Worm (Caenorhabditis elegans) whole organism, young adult: ENCODE results near the gene Y48E1C.2.
A peak's percentile ranks its signal among the peaks of the same experiment; 100 is the strongest.

Source experiments
- B0336.3 ChIP-seq: fragments of 200-800 bp; sonication (Bioruptor generic); IDR thresholded peaks from 2 replicates; pipeline ENCODE4 v1.3.6; 2022; ENCODE audit warnings: missing genetic modification characterization, missing compliant biosample characterization
- C17E4.6 ChIP-seq: fragments of 200-800 bp; sonication (Bioruptor generic); IDR thresholded peaks from 2 replicates; pipeline ENCODE4 v1.3.6; 2022; ENCODE audit warnings: missing genetic modification reagents, missing genetic modification characterization, missing compliant biosample characterization
- D2030.7 ChIP-seq: fragments of 200-800 bp; sonication (Bioruptor generic); IDR thresholded peaks from 2 replicates; pipeline ENCODE4 v1.3.6; 2022; ENCODE audit warnings: missing genetic modification reagents, missing genetic modification characterization, missing compliant biosample characterization
- F23B12.7 ChIP-seq: sonication (generic microtip); optimal IDR thresholded peaks from 2 replicates; lab custom pipeline; 2017; ENCODE audit warnings: missing genetic modification characterization, mild to moderate bottlenecking, missing compliant biosample characterization, antibody characterized with exemption, moderate library complexity; ENCODE audit not compliant: insufficient read depth
- F33H1.4 ChIP-seq: fragments of 200-800 bp; sonication (Bioruptor generic); IDR thresholded peaks from 2 replicates; pipeline ENCODE4 v1.3.6; 2022; ENCODE audit warnings: missing genetic modification reagents, missing genetic modification characterization, missing compliant biosample characterization
- F49E8.2 ChIP-seq: sonication (generic microtip); optimal IDR thresholded peaks from 3 replicates; lab custom pipeline; 2017; ENCODE audit warnings: missing genetic modification characterization, mild to moderate bottlenecking, missing compliant biosample characterization, antibody characterized with exemption, moderate library complexity; ENCODE audit not compliant: insufficient read depth
- F55B11.4 ChIP-seq: sonication (generic microtip); optimal IDR thresholded peaks from 2 replicates; lab custom pipeline; 2016; ENCODE audit warnings: missing compliant biosample characterization, missing genetic modification characterization, borderline replicate concordance; ENCODE audit not compliant: insufficient read depth
- K11D2.4 ChIP-seq: fragments of 200-800 bp; sonication (Bioruptor generic); IDR thresholded peaks from 2 replicates; pipeline ENCODE4 v1.3.6; 2022; ENCODE audit warnings: missing genetic modification reagents, missing genetic modification characterization, missing compliant biosample characterization
- Y79H2A.3 ChIP-seq: fragments of 200-800 bp; sonication (Bioruptor generic); conservative IDR thresholded peaks from 2 replicates; pipeline ENCODE4 v1.3.6; 2022; ENCODE audit warnings: missing genetic modification reagents, missing genetic modification characterization, missing compliant biosample characterization
- akir-1 ChIP-seq: fragments of 200-800 bp; sonication (Bioruptor generic); optimal IDR thresholded peaks from 2 replicates; lab custom pipeline; 2018; ENCODE audit warnings: mild to moderate bottlenecking, missing genetic modification characterization, moderate library complexity, missing compliant biosample characterization
- atf-7 ChIP-seq: sonication (generic microtip); optimal IDR thresholded peaks from 2 replicates; lab custom pipeline; 2017; ENCODE audit warnings: mild to moderate bottlenecking, missing genetic modification characterization, missing compliant biosample characterization
- attf-3 ChIP-seq: fragments of 200-800 bp; sonication (Bioruptor generic); conservative IDR thresholded peaks from 2 replicates; pipeline ENCODE4 v1.3.6; 2022; ENCODE audit warnings: missing genetic modification reagents, missing genetic modification characterization, missing compliant biosample characterization
- ccch-3 ChIP-seq: fragments of 200-800 bp; sonication (Bioruptor generic); optimal IDR thresholded peaks from 2 replicates; lab custom pipeline; 2018; ENCODE audit warnings: mild to moderate bottlenecking, missing genetic modification characterization, missing compliant biosample characterization
- cebp-2 ChIP-seq: fragments of 200-800 bp; sonication (Bioruptor generic); IDR thresholded peaks from 2 replicates; pipeline ENCODE4 v1.3.6; 2022; ENCODE audit warnings: missing genetic modification characterization, missing compliant biosample characterization
- ceh-40 ChIP-seq: fragments of 200-800 bp; sonication (Bioruptor generic); IDR thresholded peaks from 2 replicates; pipeline ENCODE4 v1.3.6; 2022; ENCODE audit warnings: missing genetic modification characterization, missing compliant biosample characterization
- ceh-58 ChIP-seq: fragments of 200-800 bp; sonication (Bioruptor generic); IDR thresholded peaks from 2 replicates; pipeline ENCODE4 v1.3.6; 2022; ENCODE audit warnings: missing genetic modification characterization, missing compliant biosample characterization
- ceh-91 ChIP-seq: fragments of 200-800 bp; sonication (Bioruptor generic); IDR thresholded peaks from 2 replicates; pipeline ENCODE4 v1.3.6; 2022; ENCODE audit warnings: missing genetic modification reagents, missing genetic modification characterization, missing compliant biosample characterization
- chd-7 ChIP-seq: sonication (generic microtip); optimal IDR thresholded peaks from 2 replicates; lab custom pipeline; 2016; ENCODE audit warnings: mild to moderate bottlenecking, missing genetic modification characterization, moderate library complexity, missing compliant biosample characterization
- die-1 ChIP-seq: sonication (generic microtip); optimal IDR thresholded peaks from 2 replicates; lab custom pipeline; 2016; ENCODE audit warnings: missing genotype, mild to moderate bottlenecking, missing genetic modification characterization, missing compliant biosample characterization
- dpff-1 ChIP-seq: sonication (generic microtip); optimal IDR thresholded peaks from 2 replicates; lab custom pipeline; 2017; ENCODE audit warnings: mild to moderate bottlenecking, missing genetic modification characterization, missing compliant biosample characterization
- efl-1 ChIP-seq: fragments of 150-350 bp; optimal IDR thresholded peaks from 2 replicates; lab custom pipeline; 2014; ENCODE audit warnings: missing biosample characterization, missing genetic modification reagents, missing genetic modification characterization
- egrh-3 ChIP-seq: fragments of 200-800 bp; sonication (Bioruptor generic); IDR thresholded peaks from 2 replicates; pipeline ENCODE4 v1.3.6; 2022; ENCODE audit warnings: missing genetic modification reagents, missing genetic modification characterization, missing compliant biosample characterization
- ets-4 ChIP-seq: fragments of 200-800 bp; sonication (Bioruptor generic); optimal IDR thresholded peaks from 2 replicates; lab custom pipeline; 2018; ENCODE audit warnings: mild to moderate bottlenecking, missing genetic modification characterization, missing compliant biosample characterization
- him-1 ChIP-seq: sonication (generic microtip); optimal IDR thresholded peaks from 2 replicates; lab custom pipeline; 2016; ENCODE audit warnings: missing genotype, missing genetic modification reagents, missing genetic modification characterization, missing compliant biosample characterization
- hlh-12 ChIP-seq: sonication (generic microtip); optimal IDR thresholded peaks from 2 replicates; lab custom pipeline; 2016; ENCODE audit warnings: missing genetic modification characterization, missing compliant biosample characterization
- hlh-26 ChIP-seq: fragments of 200-800 bp; sonication (Bioruptor generic); conservative IDR thresholded peaks from 2 replicates; pipeline ENCODE4 v1.3.6; 2022; ENCODE audit warnings: missing genetic modification reagents, missing genetic modification characterization, missing compliant biosample characterization
- lag-1 ChIP-seq: fragments of 200-800 bp; sonication (Bioruptor generic); IDR thresholded peaks from 2 replicates; pipeline ENCODE4 v1.3.6; 2022; ENCODE audit warnings: missing genetic modification reagents, missing genetic modification characterization, missing compliant biosample characterization
- let-526 ChIP-seq: fragments of 200-800 bp; sonication (Bioruptor generic); IDR thresholded peaks from 2 replicates; pipeline ENCODE4 v1.3.6; 2022; ENCODE audit warnings: missing genetic modification reagents, missing genetic modification characterization, missing compliant biosample characterization
- let-607 ChIP-seq, 2 experiments: fragments of 200-800 bp in 1 of 2; sonication (Bioruptor generic) in 1 of 2; sonication (generic microtip) in 1 of 2; optimal IDR thresholded peaks; 2 replicates each; lab custom pipeline; 2016 to 2018; ENCODE audit warnings: mild to moderate bottlenecking in 2 of 2, missing compliant biosample characterization in 2 of 2, missing genetic modification characterization in 2 of 2, moderate library complexity in 2 of 2, missing genotype in 1 of 2
- lin-35 ChIP-seq, 3 experiments: fragments of 150-350 bp in 2 of 3; sonication (generic microtip) in 1 of 3; optimal IDR thresholded peaks; 2 replicates each; lab custom pipeline; 2014 to 2018; ENCODE audit warnings: missing biosample characterization in 3 of 3, missing genetic modification characterization in 3 of 3, missing genetic modification reagents in 3 of 3
- lin-40 ChIP-seq: sonication (generic microtip); optimal IDR thresholded peaks from 2 replicates; lab custom pipeline; 2016; ENCODE audit warnings: missing genetic modification characterization, mild to moderate bottlenecking, missing compliant biosample characterization, missing genotype, missing genetic modification reagents
- mcd-1 ChIP-seq: fragments of 200-800 bp; sonication (Bioruptor generic); IDR thresholded peaks from 2 replicates; pipeline ENCODE4 v1.3.6; 2022; ENCODE audit warnings: missing genetic modification reagents, missing genetic modification characterization, missing compliant biosample characterization
- mes-4 ChIP-seq: sonication (generic microtip); optimal IDR thresholded peaks from 2 replicates; lab custom pipeline; 2016; ENCODE audit warnings: missing genotype, missing genetic modification characterization, missing compliant biosample characterization
- mxl-1 ChIP-seq: sonication (generic microtip); optimal IDR thresholded peaks from 2 replicates; lab custom pipeline; 2016; ENCODE audit warnings: missing genetic modification characterization, missing compliant biosample characterization
- nfya-1 ChIP-seq: sonication (generic microtip); optimal IDR thresholded peaks from 2 replicates; lab custom pipeline; 2017; ENCODE audit warnings: antibody characterized with exemption, missing compliant biosample characterization, missing genetic modification characterization, borderline replicate concordance; ENCODE audit not compliant: insufficient read depth
- nfyb-1 ChIP-seq: fragments of 200-800 bp; sonication (Bioruptor generic); IDR thresholded peaks from 2 replicates; pipeline ENCODE4 v1.3.6; 2022; ENCODE audit warnings: missing genetic modification reagents, missing genetic modification characterization, missing compliant biosample characterization
- nhr-27 ChIP-seq: fragments of 200-800 bp; sonication (Bioruptor generic); optimal IDR thresholded peaks from 2 replicates; lab custom pipeline; 2018; ENCODE audit warnings: mild to moderate bottlenecking, missing genetic modification characterization, moderate library complexity, missing compliant biosample characterization
- nhr-80 ChIP-seq: sonication (generic microtip); optimal IDR thresholded peaks from 2 replicates; lab custom pipeline; 2016; ENCODE audit warnings: missing genetic modification characterization, missing compliant biosample characterization
- nhr-90 ChIP-seq: sonication (generic microtip); optimal IDR thresholded peaks from 2 replicates; lab custom pipeline; 2016; ENCODE audit warnings: missing genotype, mild to moderate bottlenecking, missing genetic modification characterization, missing compliant biosample characterization
- rec-8 ChIP-seq, 2 experiments: sonication (generic microtip); optimal IDR thresholded peaks; 2 replicates each; lab custom pipeline; 2016; ENCODE audit warnings: mild to moderate bottlenecking in 2 of 2, missing genetic modification characterization in 2 of 2, missing genetic modification reagents in 2 of 2, missing genotype in 2 of 2, missing biosample characterization in 1 of 2, missing compliant biosample characterization in 1 of 2, moderate library complexity in 1 of 2
- sdz-38 ChIP-seq: sonication (generic microtip); optimal IDR thresholded peaks from 2 replicates; lab custom pipeline; 2016; ENCODE audit warnings: missing genotype, missing genetic modification characterization, missing compliant biosample characterization
- snpc-1.3 ChIP-seq: sonication (generic microtip); optimal IDR thresholded peaks from 2 replicates; lab custom pipeline; 2017; ENCODE audit warnings: missing genetic modification characterization, mild to moderate bottlenecking, missing compliant biosample characterization, antibody characterized with exemption, moderate library complexity, missing genotype, missing genetic modification reagents; ENCODE audit not compliant: insufficient read depth
- snpc-3.4 ChIP-seq: sonication (generic microtip); optimal IDR thresholded peaks from 2 replicates; lab custom pipeline; 2017; ENCODE audit warnings: missing genetic modification characterization, mild to moderate bottlenecking, missing compliant biosample characterization, antibody characterized with exemption, moderate library complexity, missing genotype, missing genetic modification reagents
- sptf-2 ChIP-seq: fragments of 200-800 bp; sonication (Bioruptor generic); optimal IDR thresholded peaks from 2 replicates; lab custom pipeline; 2018; ENCODE audit warnings: mild to moderate bottlenecking, missing genetic modification characterization, missing compliant biosample characterization
- unc-130 ChIP-seq: sonication (generic microtip); optimal IDR thresholded peaks from 2 replicates; lab custom pipeline; 2016; ENCODE audit warnings: missing genetic modification reagents, missing genetic modification characterization, missing compliant biosample characterization
- zfh-2 ChIP-seq: fragments of 200-800 bp; sonication (Bioruptor generic); conservative IDR thresholded peaks from 2 replicates; pipeline ENCODE4 v1.3.6; 2022; ENCODE audit warnings: missing genetic modification reagents, missing genetic modification characterization, missing compliant biosample characterization

The Y48E1C.2 gene

DNA sequence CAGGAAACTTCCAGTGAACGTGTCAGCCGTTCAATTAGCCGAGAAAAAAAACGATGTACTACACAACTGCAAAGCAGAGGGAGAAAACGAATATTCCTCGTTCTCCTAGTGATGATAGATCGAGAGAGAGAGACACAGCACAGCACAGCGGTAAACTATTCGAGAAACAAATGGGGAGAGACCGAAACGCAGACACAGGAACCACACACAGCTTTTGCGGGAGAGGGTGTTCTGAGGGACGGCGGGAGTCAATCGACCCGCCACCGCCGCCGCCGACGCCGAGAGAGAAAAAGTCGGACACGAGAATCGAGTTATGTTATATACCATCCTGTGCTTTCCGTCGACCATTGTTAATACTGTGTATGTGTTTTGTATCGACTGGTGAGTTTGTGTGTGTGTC is 32.3 kb downstream of the Y48E1C.2 start (continued):
- no peak for TF ChIP-seq lin-40 (tag; lab: Kevin White, UChicago)
- TF ChIP-seq chd-7 (tag; lab: Kevin White, UChicago): no peak
- TF ChIP-seq Y79H2A.3 (GFP tag; lab: Robert Waterston, UW): no peak
- no peak for TF ChIP-seq D2030.7 (GFP tag; lab: Robert Waterston, UW)
- peak; percentile 94 for TF ChIP-seq zfh-2 (GFP tag; lab: Robert Waterston, UW)
- TF ChIP-seq die-1: no peak
- no peak for TF ChIP-seq snpc-1.3 (tag; lab: Kevin White, UChicago)
- TF ChIP-seq sdz-38 (tag; lab: Kevin White, UChicago): no peak
- no peak for TF ChIP-seq C17E4.6
- TF ChIP-seq lin-35 (GFP tag; optimal IDR thresholded peaks at IDR 0.05; lab: Kevin White, UChicago): no peak
- peak in 1 of 2 experiments; percentile 10 for TF ChIP-seq let-607 (tag; optimal IDR thresholded peaks at IDR 0.05; lab: Kevin White, UChicago)
- TF ChIP-seq nhr-80 (tag; lab: Kevin White, UChicago): peak; percentile 59
- TF ChIP-seq nfya-1 (tag; lab: Kevin White, UChicago): no peak
- TF ChIP-seq F55B11.4 (tag; lab: Kevin White, UChicago): no peak
- no peak for TF ChIP-seq ceh-91
- no peak for TF ChIP-seq F23B12.7 (tag; lab: Kevin White, UChicago)
- TF ChIP-seq rec-8 (tag; optimal IDR thresholded peaks at IDR 0.05; lab: Kevin White, UChicago): no peak
- no peak for TF ChIP-seq nhr-27 (tag; lab: Kevin White, UChicago)
- TF ChIP-seq let-526 (GFP tag; lab: Robert Waterston, UW): no peak
- no peak for TF ChIP-seq mes-4 (tag; lab: Kevin White, UChicago)
- no peak for TF ChIP-seq attf-3 (GFP tag; lab: Robert Waterston, UW)
- no peak for TF ChIP-seq snpc-3.4 (tag; lab: Kevin White, UChicago)
- TF ChIP-seq mxl-1 (tag; lab: Kevin White, UChicago): no peak
- TF ChIP-seq ets-4 (GFP tag; lab: Kevin White, UChicago): peak; percentile 23
- no peak for TF ChIP-seq K11D2.4 (GFP tag; lab: Robert Waterston, UW)
- TF ChIP-seq nfyb-1 (GFP tag; lab: Robert Waterston, UW): no peak
- no peak for TF ChIP-seq nhr-90 (tag; lab: Kevin White, UChicago)
- TF ChIP-seq F33H1.4 (GFP tag; lab: Robert Waterston, UW): no peak
- no peak for TF ChIP-seq dpff-1 (tag; lab: Kevin White, UChicago)
- no peak for TF ChIP-seq unc-130 (GFP tag; lab: Kevin White, UChicago)
- no peak for TF ChIP-seq lag-1 (GFP tag; lab: Robert Waterston, UW)
- no peak for TF ChIP-seq mcd-1 (GFP tag; lab: Robert Waterston, UW)
- TF ChIP-seq cebp-2 (GFP tag; lab: Robert Waterston, UW): no peak
- no peak for TF ChIP-seq ccch-3 (GFP tag; lab: Kevin White, UChicago)

DNA sequence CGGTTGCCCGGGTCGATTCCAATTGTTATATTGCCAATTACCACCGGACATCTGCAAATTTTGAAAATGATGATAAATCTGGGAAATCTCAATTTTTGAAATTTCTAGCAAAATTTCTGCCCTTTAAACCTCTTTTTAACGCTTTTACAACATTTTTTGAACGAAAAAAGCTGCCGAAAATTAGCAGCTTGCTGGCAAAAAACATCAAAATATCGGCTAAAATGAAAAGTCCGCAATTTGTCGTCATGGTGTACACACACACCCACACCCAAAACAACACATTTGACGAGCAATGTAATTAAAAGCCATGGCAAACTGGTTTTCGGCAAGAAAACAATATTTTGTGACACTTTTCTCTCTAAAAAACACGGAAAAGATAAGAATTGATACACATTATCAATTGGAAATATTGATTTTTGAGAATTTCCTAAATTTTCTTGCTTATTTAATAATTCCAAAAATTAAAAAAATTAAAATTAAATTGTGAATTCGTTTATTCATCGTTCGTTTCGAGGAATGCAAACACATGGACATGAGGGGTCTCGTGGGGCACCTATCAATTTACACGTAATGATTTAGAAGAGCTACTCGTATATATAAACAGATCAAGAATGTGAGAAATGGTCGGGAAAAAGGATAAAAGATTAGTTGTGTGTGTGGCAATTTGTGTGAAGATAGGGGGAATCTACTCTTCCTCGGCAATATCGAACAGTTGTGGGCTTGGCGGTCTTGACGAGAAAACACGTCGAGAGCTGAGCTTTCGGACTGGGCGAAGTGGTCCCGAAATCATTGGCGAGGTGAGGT is 36.5 kb downstream of the Y48E1C.2 start, which contains the start of gene pqn-27:
Gene pqn-27 (minus strand): TSS at position 51 of the 804 bp plus-strand sequence.
- TF ChIP-seq lin-35 (GFP tag; optimal IDR thresholded peaks at IDR 0.05; lab: Kevin White, UChicago) (peak in 1 of 3 experiments; percentile 54), ceh-40 (GFP tag; lab: Robert Waterston, UW) (no peak), sptf-2 (GFP tag; lab: Kevin White, UChicago) (no peak), lag-1 (GFP tag; lab: Robert Waterston, UW) (no peak), hlh-26 (no peak), let-526 (GFP tag; lab: Robert Waterston, UW) (no peak), ceh-58 (GFP tag; lab: Robert Waterston, UW) (no peak), efl-1 (GFP tag; lab: Kevin White, UChicago) (no peak), akir-1 (GFP tag; lab: Kevin White, UChicago) (no peak), unc-130 (GFP tag; lab: Kevin White, UChicago) (no peak), F49E8.2 (tag; lab: Kevin White, UChicago) (no peak), egrh-3 (no peak), B0336.3 (GFP tag; lab: Robert Waterston, UW) (peak; percentile 70; the same call in 1 of the 2 replicates), atf-7 (tag; lab: Kevin White, UChicago) (peak; percentile 81), him-1 (tag; lab: Kevin White, UChicago) (no peak), hlh-12 (tag; lab: Kevin White, UChicago) (no peak)
